Worm (Caenorhabditis elegans) whole organism, L4 larva: ENCODE results near the gene ifa-3.

Experiments
- F49E8.2 ChIP-seq: sonication (generic microtip); optimal IDR thresholded peaks from 2 replicates; lab custom pipeline; 2016; ENCODE audit warnings: missing compliant biosample characterization, mild to moderate bottlenecking, missing genetic modification characterization, borderline replicate concordance
- R02D3.7 ChIP-seq: fragments of 150-350 bp; sonication (generic microtip); optimal IDR thresholded peaks from 3 replicates; lab custom pipeline; 2014; ENCODE audit warnings: missing biosample characterization, missing genetic modification characterization
- hmg-1.1 ChIP-seq: fragments of 200-800 bp; sonication (Bioruptor generic); IDR thresholded peaks from 2 replicates; pipeline ENCODE4 v1.3.6; 2022; ENCODE audit warnings: missing genetic modification reagents, missing genetic modification characterization, missing compliant biosample characterization
- madf-5 ChIP-seq, 2 experiments: fragments of 200-800 bp; sonication (Bioruptor generic); IDR thresholded peaks; 2 replicates each; pipeline ENCODE4 v1.3.6; 2022; ENCODE audit warnings: missing compliant biosample characterization in 2 of 2, missing genetic modification characterization in 2 of 2
- skn-1 ChIP-seq: fragments of 150-350 bp; optimal IDR thresholded peaks from 2 replicates; lab custom pipeline; 2014; ENCODE audit warnings: missing biosample characterization, missing genetic modification characterization

- TF ChIP-seq R02D3.7 (no peak), hmg-1.1 (GFP tag; lab: Robert Waterston, UW) (no peak), skn-1 (tag; lab: Kevin White, UChicago) (no peak), madf-5 (GFP tag; IDR thresholded peaks at IDR 0.05; lab: Robert Waterston, UW) (no peak), F49E8.2 (tag; lab: Kevin White, UChicago) (no peak)
These were observed 25.1 kb downstream of the ifa-3 start, which contains the start of gene W10G6.1 for ce11 chrX:16244764-16245244.
